Fruit fly (Drosophila melanogaster) whole organism, embryonic: Measurements from ENCODE around the gene Dlip1.
A peak's percentile ranks its signal among the peaks of the same experiment; 100 is the strongest.

Source experiments
- CG11398 ChIP-seq: fragments of 200-800 bp; sonication (Bioruptor generic); optimal IDR thresholded peaks from 2 replicates; lab custom pipeline; 2016; ENCODE audit warnings: missing biosample characterization, missing genetic modification characterization
- CG11456 ChIP-seq: fragments of 200-800 bp; sonication (Bioruptor generic); IDR thresholded peaks from 3 replicates; pipeline ENCODE4 v1.3.6; 2022; ENCODE audit warnings: missing biosample characterization, missing genetic modification characterization
- CG1233 ChIP-seq: fragments of 200-800 bp; sonication (Bioruptor generic); optimal IDR thresholded peaks from 4 replicates; lab custom pipeline; 2018; ENCODE audit warnings: missing biosample characterization, mild to moderate bottlenecking, missing genetic modification characterization
- CG12659 ChIP-seq: fragments of 200-800 bp; sonication (Bioruptor generic); optimal IDR thresholded peaks from 3 replicates; lab custom pipeline; 2017; ENCODE audit warnings: mild to moderate bottlenecking, missing biosample characterization, missing genetic modification reagents, missing genetic modification characterization
- CG12769 ChIP-seq: fragments of 200-800 bp; sonication (Bioruptor generic); optimal IDR thresholded peaks from 2 replicates; lab custom pipeline; 2019; ENCODE audit warnings: missing biosample characterization, mild to moderate bottlenecking, missing genetic modification characterization, moderate library complexity
- CG14965 ChIP-seq: fragments of 200-800 bp; sonication (Bioruptor generic); optimal IDR thresholded peaks from 2 replicates; lab custom pipeline; 2016; ENCODE audit warnings: missing biosample characterization, missing genetic modification characterization, borderline replicate concordance
- CG1603 ChIP-seq: fragments of 200-800 bp; sonication (Bioruptor generic); optimal IDR thresholded peaks from 2 replicates; lab custom pipeline; 2019; ENCODE audit warnings: missing biosample characterization, mild to moderate bottlenecking, missing genetic modification characterization, moderate library complexity
- CG17829 ChIP-seq: fragments of 200-800 bp; optimal IDR thresholded peaks from 2 replicates; lab custom pipeline; 2019; ENCODE audit warnings: missing biosample characterization, mild to moderate bottlenecking, missing genetic modification characterization, moderate library complexity
- CG18011 ChIP-seq: fragments of 200-800 bp; sonication (Bioruptor generic); optimal IDR thresholded peaks from 2 replicates; lab custom pipeline; 2017; ENCODE audit warnings: missing biosample characterization, missing genetic modification characterization, mild to moderate bottlenecking, moderate library complexity, missing genotype
- CG2875 ChIP-seq: fragments of 200-800 bp; sonication (Bioruptor generic); optimal IDR thresholded peaks from 2 replicates; lab custom pipeline; 2017; ENCODE audit warnings: missing biosample characterization, mild to moderate bottlenecking, missing genetic modification characterization, missing genetic modification reagents
- CG2889 ChIP-seq: fragments of 200-800 bp; sonication (Bioruptor generic); IDR thresholded peaks from 3 replicates; pipeline ENCODE4 v1.3.6; 2022; ENCODE audit warnings: missing biosample characterization, missing genetic modification characterization
- CG3163 ChIP-seq: fragments of 200-800 bp; sonication (Bioruptor generic); optimal IDR thresholded peaks from 3 replicates; lab custom pipeline; 2016; ENCODE audit warnings: missing biosample characterization, missing genetic modification characterization
- CG32772 ChIP-seq: fragments of 200-800 bp; sonication (Bioruptor generic); IDR thresholded peaks from 2 replicates; pipeline ENCODE4 v1.3.6; 2022; ENCODE audit warnings: missing biosample characterization, missing genetic modification characterization
- CG3407 ChIP-seq: fragments of 200-800 bp; sonication (Bioruptor generic); optimal IDR thresholded peaks from 2 replicates; lab custom pipeline; 2018; ENCODE audit warnings: missing biosample characterization, mild to moderate bottlenecking, missing genetic modification characterization
- CG34422 ChIP-seq: fragments of 200-800 bp; sonication (Bioruptor generic); IDR thresholded peaks from 3 replicates; pipeline ENCODE4 v1.3.6; 2022; ENCODE audit warnings: missing biosample characterization, missing genetic modification characterization
- CG7786 ChIP-seq: fragments of 200-800 bp; sonication (Bioruptor generic); optimal IDR thresholded peaks from 2 replicates; lab custom pipeline; 2016; ENCODE audit warnings: missing biosample characterization, missing genetic modification characterization
- CG8089 ChIP-seq: fragments of 200-800 bp; sonication (Bioruptor generic); optimal IDR thresholded peaks from 3 replicates; lab custom pipeline; 2016; ENCODE audit warnings: missing biosample characterization, missing genetic modification characterization
- CG8290 ChIP-seq, 3 experiments: fragments of 200-800 bp; sonication (Bioruptor generic); optimal IDR thresholded peaks; 2 replicates each; lab custom pipeline; 2016 to 2019; ENCODE audit warnings: missing biosample characterization in 3 of 3, missing genetic modification characterization in 3 of 3, mild to moderate bottlenecking in 2 of 3, moderate library complexity in 1 of 3
- CTCF ChIP-seq: fragments of 200-800 bp; sonication (Bioruptor generic); optimal IDR thresholded peaks from 2 replicates; lab custom pipeline; 2017; ENCODE audit warnings: missing biosample characterization, mild to moderate bottlenecking, missing genetic modification characterization, moderate library complexity
- Dip3 ChIP-seq: fragments of 200-800 bp; sonication (Bioruptor generic); optimal IDR thresholded peaks from 3 replicates; lab custom pipeline; 2016; ENCODE audit warnings: missing biosample characterization, missing genetic modification characterization
- ERR ChIP-seq: fragments of 200-800 bp; sonication (Bioruptor generic); optimal IDR thresholded peaks from 2 replicates; lab custom pipeline; 2016; ENCODE audit warnings: missing biosample characterization, missing genetic modification characterization
- Ets65A ChIP-seq: fragments of 200-800 bp; sonication (Bioruptor generic); peaks from one replicate; lab custom pipeline; 2016; ENCODE audit warnings: missing biosample characterization, missing genetic modification characterization
- HmgZ ChIP-seq: fragments of 200-800 bp; sonication (Bioruptor generic); optimal IDR thresholded peaks from 2 replicates; lab custom pipeline; 2018; ENCODE audit warnings: missing biosample characterization, mild to moderate bottlenecking, missing genetic modification characterization
- Hsf ChIP-seq: fragments of 200-800 bp; sonication (Bioruptor generic); optimal IDR thresholded peaks from 3 replicates; lab custom pipeline; 2016; ENCODE audit warnings: missing biosample characterization, missing genetic modification characterization
- Lpt ChIP-seq: fragments of >200 bp; optimal IDR thresholded peaks from 2 replicates; lab custom pipeline; 2018; ENCODE audit warnings: missing biosample characterization, missing genetic modification characterization
- NC2β ChIP-seq: fragments of 200-800 bp; sonication (Bioruptor generic); optimal IDR thresholded peaks from 2 replicates; lab custom pipeline; 2016; ENCODE audit warnings: missing biosample characterization, missing genetic modification characterization
- Poxn ChIP-seq: fragments of 200-800 bp; sonication (Bioruptor generic); IDR thresholded peaks from 2 replicates; pipeline ENCODE4 v1.3.6; 2022; ENCODE audit warnings: missing biosample characterization, missing genetic modification characterization
- Scr ChIP-seq: fragments of 200-800 bp; sonication (Bioruptor generic); IDR thresholded peaks from 2 replicates; pipeline ENCODE4 v1.3.6; 2022; ENCODE audit warnings: missing biosample characterization, missing genetic modification characterization; ENCODE audit not compliant: partially characterized antibody
- Six4 ChIP-seq: fragments of 200-800 bp; sonication (Bioruptor generic); optimal IDR thresholded peaks from 2 replicates; lab custom pipeline; 2016; ENCODE audit warnings: missing biosample characterization, missing genetic modification characterization
- Trl ChIP-seq, 3 experiments: fragments of >200 bp in 2 of 3; fragments of 200-800 bp in 1 of 3; sonication (Bioruptor generic) in 1 of 3; optimal IDR thresholded peaks; 2 replicates in 1 of 3; 3 replicates in 2 of 3; lab custom pipeline; 2016 to 2017; ENCODE audit warnings: missing biosample characterization in 1 of 3, missing genetic modification characterization in 1 of 3
- YL-1 ChIP-seq: fragments of 200-800 bp; sonication (Bioruptor generic); optimal IDR thresholded peaks from 3 replicates; lab custom pipeline; 2017; ENCODE audit warnings: missing biosample characterization, mild to moderate bottlenecking, missing genetic modification characterization
- ap ChIP-seq: fragments of 200-800 bp; sonication (Bioruptor generic); IDR thresholded peaks from 2 replicates; pipeline ENCODE4 v1.3.6; 2022; ENCODE audit warnings: missing biosample characterization, missing genetic modification characterization
- ase ChIP-seq: fragments of 200-800 bp; sonication (Bioruptor generic); IDR thresholded peaks from 3 replicates; pipeline ENCODE4 v1.3.6; 2022; ENCODE audit warnings: missing biosample characterization, missing genetic modification characterization
- chm ChIP-seq: fragments of 200-800 bp; sonication (Bioruptor generic); IDR thresholded peaks from 2 replicates; pipeline ENCODE4 v1.3.6; 2022; ENCODE audit warnings: missing biosample characterization, missing genetic modification characterization
- fd3F ChIP-seq: fragments of 200-800 bp; sonication (Bioruptor generic); optimal IDR thresholded peaks from 2 replicates; lab custom pipeline; 2018; ENCODE audit warnings: missing biosample characterization, mild to moderate bottlenecking, missing genetic modification characterization, moderate library complexity
- ftz-f1 ChIP-seq: fragments of 200-800 bp; sonication (Bioruptor generic); optimal IDR thresholded peaks from 2 replicates; lab custom pipeline; 2016; ENCODE audit warnings: missing biosample characterization, missing genetic modification characterization
- h ChIP-seq: fragments of >200 bp; optimal IDR thresholded peaks from 2 replicates; lab custom pipeline; 2017
- ind ChIP-seq: fragments of 200-800 bp; sonication (Bioruptor generic); optimal IDR thresholded peaks from 3 replicates; lab custom pipeline; 2016; ENCODE audit warnings: missing biosample characterization, missing genetic modification characterization
- ken ChIP-seq: fragments of 200-800 bp; sonication (Bioruptor generic); IDR thresholded peaks from 3 replicates; pipeline ENCODE4 v1.3.6; 2022; ENCODE audit warnings: missing biosample characterization, missing genetic modification characterization
- mam ChIP-seq: fragments of 200-800 bp; sonication (Bioruptor generic); optimal IDR thresholded peaks from 3 replicates; lab custom pipeline; 2016; ENCODE audit warnings: missing biosample characterization, missing genetic modification characterization
- nau ChIP-seq: fragments of 200-800 bp; sonication (Bioruptor generic); optimal IDR thresholded peaks from 3 replicates; lab custom pipeline; 2017; ENCODE audit warnings: missing biosample characterization, mild to moderate bottlenecking, missing genetic modification characterization, missing genetic modification reagents
- odd ChIP-seq: fragments of 200-800 bp; sonication (Bioruptor generic); optimal IDR thresholded peaks from 2 replicates; lab custom pipeline; 2017; ENCODE audit warnings: missing biosample characterization, mild to moderate bottlenecking, missing genetic modification characterization
- ro ChIP-seq: fragments of 200-800 bp; sonication (Bioruptor generic); IDR thresholded peaks from 2 replicates; pipeline ENCODE4 v1.3.6; 2022; ENCODE audit warnings: missing biosample characterization, missing genetic modification characterization
- sd ChIP-seq: fragments of 200-800 bp; sonication (Bioruptor generic); optimal IDR thresholded peaks from 3 replicates; lab custom pipeline; 2018; ENCODE audit warnings: missing biosample characterization, mild to moderate bottlenecking, missing genetic modification characterization, moderate library complexity
- so ChIP-seq: fragments of 200-800 bp; sonication (Bioruptor generic); IDR thresholded peaks from 3 replicates; pipeline ENCODE4 v1.3.6; 2022; ENCODE audit warnings: missing biosample characterization, missing genetic modification characterization
- ssp ChIP-seq: fragments of 200-800 bp; sonication (Bioruptor generic); IDR thresholded peaks from 2 replicates; pipeline ENCODE4 v1.3.6; 2022; ENCODE audit warnings: missing biosample characterization, missing genetic modification characterization
- stwl ChIP-seq: fragments of 200-800 bp; sonication (Bioruptor generic); optimal IDR thresholded peaks from 3 replicates; lab custom pipeline; 2018; ENCODE audit warnings: missing biosample characterization, mild to moderate bottlenecking, missing genetic modification characterization, moderate library complexity
- trh ChIP-seq: fragments of 200-800 bp; sonication (Bioruptor generic); optimal IDR thresholded peaks from 2 replicates; lab custom pipeline; 2016; ENCODE audit warnings: missing biosample characterization, missing genetic modification characterization
- unpg ChIP-seq: fragments of 200-800 bp; sonication (Bioruptor generic); optimal IDR thresholded peaks from 3 replicates; lab custom pipeline; 2018; ENCODE audit warnings: missing biosample characterization, mild to moderate bottlenecking, missing genetic modification characterization, moderate library complexity
- wek ChIP-seq: fragments of 200-800 bp; sonication (Bioruptor generic); optimal IDR thresholded peaks from 3 replicates; lab custom pipeline; 2018; ENCODE audit warnings: missing biosample characterization, mild to moderate bottlenecking, missing genetic modification characterization, moderate library complexity

Gene Dlip1

DNA sequence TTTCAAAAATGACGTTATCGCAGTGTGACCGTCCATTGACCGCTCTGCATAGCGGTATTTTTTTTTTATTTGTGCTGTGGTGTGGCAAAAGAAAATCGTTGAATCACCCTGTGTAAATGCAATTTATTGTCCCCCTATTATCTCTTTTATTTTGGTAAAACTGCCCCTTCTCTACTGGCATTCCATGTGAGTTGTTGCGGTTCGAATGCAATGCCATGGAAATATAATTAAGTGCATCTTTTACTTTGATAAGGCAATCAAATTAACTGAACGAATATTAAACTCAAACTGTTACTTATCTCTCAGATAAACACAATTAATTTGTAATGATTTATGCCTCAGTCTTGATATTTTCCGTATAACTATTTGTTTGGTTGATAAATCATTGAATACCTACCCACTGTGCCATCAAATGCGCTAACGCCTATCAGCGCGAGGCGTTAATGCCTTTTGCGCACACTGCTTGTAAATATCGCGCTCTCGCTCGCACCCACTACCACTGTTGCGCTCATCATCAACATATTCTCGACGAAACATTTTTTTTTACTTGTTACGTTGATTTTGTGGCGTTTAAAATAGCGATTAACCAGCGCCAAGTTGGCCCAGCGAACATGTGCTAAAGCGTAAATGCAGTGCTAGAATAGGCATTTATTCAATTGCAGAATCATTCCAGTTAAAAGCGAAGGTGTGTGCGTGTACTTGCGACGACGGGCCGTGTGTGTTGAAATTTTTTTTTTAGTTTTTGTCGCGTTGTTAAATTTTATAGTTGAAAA is 49.2 kb upstream of the Dlip1 start (continued):
- TF ChIP-seq fd3F (GFP tag; lab: Kevin White, UChicago) (peak; percentile 18), ftz-f1 (no peak), CG8089 (peak; percentile 51), stwl (tag; lab: Kevin White, UChicago) (peak; percentile 18), ERR (GFP tag; lab: Kevin White, UChicago) (no peak), CG7786 (GFP tag; lab: Kevin White, UChicago) (peak; percentile 28), sd (tag; lab: Kevin White, UChicago) (no peak), YL-1 (GFP tag; lab: Kevin White, UChicago) (peak; percentile 32), Hsf (peak; percentile 69), Ets65A (peak; percentile 54), Six4 (peak; percentile 41), unpg (GFP tag; lab: Kevin White, UChicago) (peak; percentile 51), CG17829 (tag; lab: Kevin White, UChicago) (peak; percentile 48), ssp (GFP tag; lab: Robert Waterston, UW) (peak; percentile 46; the same call in 1 of the 2 replicates), Poxn (no peak), Trl (optimal IDR thresholded peaks at IDR 0.05; lab: Kevin White, UChicago) (no peak), Trl (GFP tag; optimal IDR thresholded peaks at IDR 0.05; lab: Kevin White, UChicago) (peak; percentile 9), ase (GFP tag; lab: Robert Waterston, UW) (0 out of 3 replicates have a peak, but pooled peaks have one; percentile 38), CG12769 (no peak), CG1603 (tag; lab: Kevin White, UChicago) (peak; percentile 66), Scr (GFP tag; lab: Robert Waterston, UW) (no peak), CG11456 (GFP tag; lab: Robert Waterston, UW) (no peak), Dip3 (peak; percentile 61), CG32772 (GFP tag; lab: Robert Waterston, UW) (no peak), ap (GFP tag; lab: Robert Waterston, UW) (no peak), ro (GFP tag; lab: Robert Waterston, UW) (no peak), CG34422 (0 out of 3 replicates have a peak, but pooled peaks have one; percentile 41), CG18011 (GFP tag; lab: Kevin White, UChicago) (no peak), CG8290 (GFP tag; optimal IDR thresholded peaks at IDR 0.05; lab: Kevin White, UChicago) (no peak), CG8290 (tag; optimal IDR thresholded peaks at IDR 0.05; lab: Kevin White, UChicago) (peak; percentile 12 to 63), CG14965 (GFP tag; lab: Kevin White, UChicago) (no peak), CG2889 (GFP tag; lab: Robert Waterston, UW) (no peak), CG1233 (peak; percentile 31), CG2875 (GFP tag; lab: Kevin White, UChicago) (no peak), ind (GFP tag; lab: Kevin White, UChicago) (peak; percentile 65), Lpt (GFP tag; lab: Kevin White, UChicago) (no peak), CG3407 (GFP tag; lab: Kevin White, UChicago) (no peak), CG11398 (no peak), trh (GFP tag; lab: Kevin White, UChicago) (no peak), CTCF (no peak), CG12659 (GFP tag; lab: Kevin White, UChicago) (peak; percentile 68), mam (GFP tag; lab: Kevin White, UChicago) (peak; percentile 55), wek (GFP tag; lab: Kevin White, UChicago) (peak; percentile 38), odd (GFP tag; lab: Kevin White, UChicago) (no peak), CG3163 (GFP tag; lab: Kevin White, UChicago) (no peak), nau (GFP tag; lab: Kevin White, UChicago) (no peak), HmgZ (peak; percentile 36), chm (0 out of 2 replicates have a peak, but pooled peaks have one; percentile 14), NC2β (GFP tag; lab: Kevin White, UChicago) (peak; percentile 59), ken (no peak), h (lab: Kevin White, UChicago) (no peak), so (GFP tag; lab: Robert Waterston, UW) (no peak)
